Worm (Caenorhabditis elegans): ENCODE measurements around the gene kvs-4.
A peak's percentile ranks its signal among the peaks of the same experiment; 100 is the strongest.

The kvs-4 gene

DNA sequence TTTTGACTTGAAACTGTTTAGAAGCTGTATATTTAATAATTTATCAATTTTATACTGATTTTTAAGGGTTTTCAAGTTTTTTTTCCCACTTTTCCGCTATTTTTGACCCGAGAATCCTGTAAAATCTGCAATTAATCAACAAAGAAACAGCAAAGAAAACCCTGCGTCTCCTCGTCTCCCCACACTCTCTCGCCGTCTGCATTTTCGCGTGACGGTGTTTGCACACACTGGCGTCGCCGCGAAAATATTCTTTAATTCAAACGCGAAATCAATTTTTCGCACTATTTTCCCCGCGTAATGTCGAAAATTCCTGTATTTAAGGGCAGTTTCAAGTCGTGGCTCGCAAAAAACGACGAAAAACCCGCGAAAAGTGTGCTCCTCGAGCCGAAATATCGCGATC lies 50.9 kb downstream of the kvs-4 start, which contains the start of gene rsa-2 (continued):
- peak; percentile 38 for TF ChIP-seq lin-40 (tag; optimal IDR thresholded peaks at IDR 0.05)
- peak; percentile 95 for TF ChIP-seq hmg-1.2 (GFP tag; IDR thresholded peaks at IDR 0.05)
- TF ChIP-seq hsf-1 (GFP tag; IDR thresholded peaks at IDR 0.05), result peak; percentile 66
- TF ChIP-seq aptf-3 (GFP tag; IDR thresholded peaks at IDR 0.05), result no peak
- TF ChIP-seq Y56A3A.18 (GFP tag; IDR thresholded peaks at IDR 0.05), result no peak
- no peak for TF ChIP-seq ztf-28 (GFP tag; IDR thresholded peaks at IDR 0.05)
- peak in 1 of 3 experiments; percentile 79 for TF ChIP-seq lin-35 (GFP tag; optimal IDR thresholded peaks at IDR 0.05)
- TF ChIP-seq B0261.1 (tag; optimal IDR thresholded peaks at IDR 0.05), result peak; percentile 1
- peak; percentile 73 for TF ChIP-seq mcd-1 (GFP tag; IDR thresholded peaks at IDR 0.05)
- TF ChIP-seq ceh-100 (GFP tag; IDR thresholded peaks at IDR 0.05), result peak; percentile 51; the same call in 1 of the 2 replicates
- TF ChIP-seq dox-1 (GFP tag; IDR thresholded peaks at IDR 0.05), result peak; percentile 76
- no peak for TF ChIP-seq sdz-38 (tag; optimal IDR thresholded peaks at IDR 0.05)
- 0 out of 2 replicates have a peak, but pooled peaks have one; percentile 35 for TF ChIP-seq lir-1 (GFP tag; conservative IDR thresholded peaks at IDR 0.05)
- TF ChIP-seq Y95B8A.8 (GFP tag; IDR thresholded peaks at IDR 0.05), result 0 out of 2 replicates have a peak, but pooled peaks have one; percentile 33
- TF ChIP-seq snpc-3.4 (tag; optimal IDR thresholded peaks at IDR 0.05), result peak; percentile 35
- no peak for TF ChIP-seq nhr-120 (GFP tag; IDR thresholded peaks at IDR 0.05)
- no peak for TF ChIP-seq B0336.3 (GFP tag; IDR thresholded peaks at IDR 0.05)
- no peak for TF ChIP-seq cebp-1 (GFP tag; IDR thresholded peaks at IDR 0.05)
- TF ChIP-seq cebp-1 (tag; optimal IDR thresholded peaks at IDR 0.05), result peak; percentile 29
- peak; percentile 64 for TF ChIP-seq B0019.2 (GFP tag; conservative IDR thresholded peaks at IDR 0.05)
- peak; percentile 78 for TF ChIP-seq him-1 (tag; optimal IDR thresholded peaks at IDR 0.05)
- peak; percentile 37 for TF ChIP-seq zim-3 (tag; optimal IDR thresholded peaks at IDR 0.05)
- TF ChIP-seq lsl-1 (GFP tag; optimal IDR thresholded peaks at IDR 0.05), result peak; percentile 63
- TF ChIP-seq ekl-4 (GFP tag; IDR thresholded peaks at IDR 0.05), result peak; percentile 66
- no peak for TF ChIP-seq ets-4 (GFP tag; optimal IDR thresholded peaks at IDR 0.05)

DNA sequence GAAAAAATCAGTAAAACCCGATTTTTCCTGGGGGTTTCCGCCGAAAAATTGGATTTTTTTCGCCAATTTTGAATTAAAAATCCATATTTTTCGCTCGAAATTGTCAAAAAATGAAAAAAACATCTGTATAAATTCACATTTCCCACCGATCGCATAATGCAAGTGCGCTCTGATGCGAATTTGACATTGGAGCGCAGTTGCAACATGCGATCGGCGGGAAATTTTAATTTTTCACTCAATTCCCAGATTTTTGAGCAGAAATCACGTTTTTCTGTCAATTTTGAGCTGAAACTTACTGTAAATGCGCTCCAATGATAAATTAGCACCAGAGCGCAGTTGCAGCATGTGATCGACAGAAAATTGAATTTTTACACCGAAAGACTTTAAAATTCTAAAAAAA lies 52.2 kb downstream of the kvs-4 start:
- TF ChIP-seq hmg-1.2 (GFP tag; IDR thresholded peaks at IDR 0.05), result no peak
- peak; percentile 73 for TF ChIP-seq mcd-1 (GFP tag; IDR thresholded peaks at IDR 0.05)
- TF ChIP-seq let-607 (tag; optimal IDR thresholded peaks at IDR 0.05), result no peak
- TF ChIP-seq let-526 (GFP tag; IDR thresholded peaks at IDR 0.05), result no peak
- peak; percentile 21 for TF ChIP-seq xnd-1 (tag; optimal IDR thresholded peaks at IDR 0.05)
- TF ChIP-seq tbp1 (GFP tag; optimal IDR thresholded peaks at IDR 0.05), result no peak
- peak; percentile 27 for TF ChIP-seq lin-54 (GFP tag; optimal IDR thresholded peaks at IDR 0.05)
- peak; percentile 2 for TF ChIP-seq F49E8.2 (tag; optimal IDR thresholded peaks at IDR 0.05; ENCODE audit: insufficient read depth)
- peak; percentile 0 for TF ChIP-seq lsl-1 (GFP tag; optimal IDR thresholded peaks at IDR 0.05)

- no peak for TF ChIP-seq ztf-22 (GFP tag; optimal IDR thresholded peaks at IDR 0.05)
- peak; percentile 89 for TF ChIP-seq mcd-1 (GFP tag; IDR thresholded peaks at IDR 0.05)
- TF ChIP-seq B0261.1 (tag; optimal IDR thresholded peaks at IDR 0.05), result peak; percentile 99
- TF ChIP-seq C17E4.6 (GFP tag; IDR thresholded peaks at IDR 0.05), result peak; percentile 76
- peak; percentile 4 for TF ChIP-seq mxl-1 (tag; optimal IDR thresholded peaks at IDR 0.05)
- peak; percentile 71 for TF ChIP-seq nhr-90 (tag; optimal IDR thresholded peaks at IDR 0.05)
- no peak for TF ChIP-seq ceh-79 (tag; optimal IDR thresholded peaks at IDR 0.05)
- no peak for TF ChIP-seq bed-1 (GFP tag; IDR thresholded peaks at IDR 0.05)
- TF ChIP-seq B0336.3 (GFP tag; IDR thresholded peaks at IDR 0.05), result peak; percentile 76
- 0 out of 2 replicates have a peak, but pooled peaks have one; percentile 65 for TF ChIP-seq ztf-25 (GFP tag; IDR thresholded peaks at IDR 0.05)
- TF ChIP-seq ztf-6 (GFP tag; IDR thresholded peaks at IDR 0.05), result peak; percentile 76; the same call in 1 of the 2 replicates
- no peak for TF ChIP-seq ceh-91 (GFP tag; IDR thresholded peaks at IDR 0.05)
- peak; percentile 81 for TF ChIP-seq Y53G8AR.9 (GFP tag; conservative IDR thresholded peaks at IDR 0.05)
- peak; percentile 43 for TF ChIP-seq dpl-1 (GFP tag; optimal IDR thresholded peaks at IDR 0.05)
- TF ChIP-seq nhr-27 (tag; optimal IDR thresholded peaks at IDR 0.05), result no peak
- TF ChIP-seq ama-1 (optimal IDR thresholded peaks at IDR 0.05), result no peak
- TF ChIP-seq ama-1 (GFP tag; optimal IDR thresholded peaks at IDR 0.05), result no peak
- no peak for TF ChIP-seq sdz-38 (tag; optimal IDR thresholded peaks at IDR 0.05)
- peak; percentile 92 for TF ChIP-seq pbrm-1 (GFP tag; IDR thresholded peaks at IDR 0.05)
- no peak for TF ChIP-seq nfya-2 (GFP tag; IDR thresholded peaks at IDR 0.05)
Observed at ce11 chrIII:11066691-11067090, 54.3 kb downstream of the kvs-4 start.
